Fruit fly (Drosophila melanogaster): ENCODE data around the gene kra.

kra gene

DNA sequence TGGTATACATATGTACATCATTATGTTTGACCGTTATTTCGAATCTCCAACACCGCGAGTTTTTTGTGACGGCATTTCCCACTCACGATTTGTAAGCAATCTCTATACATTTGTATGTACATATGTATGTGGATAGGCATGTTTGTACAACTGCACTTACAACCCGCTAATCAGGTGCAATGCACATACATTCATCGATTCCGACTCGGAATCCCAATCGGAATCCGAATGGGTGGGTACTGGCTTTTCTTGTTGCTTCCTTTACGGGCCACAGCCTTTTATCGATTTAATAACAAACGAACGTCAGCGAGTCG is 29.5 kb downstream of the kra start:
- TF ChIP-seq Eip78C (GFP tag) (peak; percentile 53), CG1621 (tag; optimal IDR thresholded peaks at IDR 0.05) (no peak)

dm6 chr3R:5570635-5571436 is 30.1 kb downstream of the kra start, which contains the start of gene CRMP:
CRMP (plus strand) TSS chr3R:5571108.
- TF ChIP-seq CG10631 (GFP tag; optimal IDR thresholded peaks at IDR 0.05) (no peak), CG6808 (GFP tag; optimal IDR thresholded peaks at IDR 0.05) (peak; percentile 48), CG8119 (GFP tag; IDR thresholded peaks at IDR 0.05) (0 out of 3 replicates have a peak, but pooled peaks have one; percentile 44), CG11902 (GFP tag; optimal IDR thresholded peaks at IDR 0.05) (no peak), dsx (GFP tag; optimal IDR thresholded peaks at IDR 0.05; ENCODE audit: poor library complexity, severe bottlenecking) (peak; percentile 17), topi (GFP tag; optimal IDR thresholded peaks at IDR 0.05) (no peak), CG8632 (GFP tag; optimal IDR thresholded peaks at IDR 0.05) (no peak), fkh (GFP tag; optimal IDR thresholded peaks at IDR 0.05) (no peak), achi (GFP tag; optimal IDR thresholded peaks at IDR 0.05) (no peak), lz (GFP tag; optimal IDR thresholded peaks at IDR 0.05) (no peak), Hr4 (GFP tag; optimal IDR thresholded peaks at IDR 0.05) (no peak), Ets21C (GFP tag; optimal IDR thresholded peaks at IDR 0.05) (no peak), CG6854 (GFP tag; optimal IDR thresholded peaks at IDR 0.05) (peak; percentile 45), fd59A (GFP tag; optimal IDR thresholded peaks at IDR 0.05) (no peak), ss (GFP tag; optimal IDR thresholded peaks at IDR 0.05) (peak; percentile 13 to 50), Smox (GFP tag; optimal IDR thresholded peaks at IDR 0.05) (no peak), Sox14 (GFP tag; optimal IDR thresholded peaks at IDR 0.05) (no peak), CG1621 (tag; optimal IDR thresholded peaks at IDR 0.05) (peak; percentile 4), Hr39 (GFP tag; optimal IDR thresholded peaks at IDR 0.05) (no peak), dac (GFP tag; optimal IDR thresholded peaks at IDR 0.05) (no peak), CG4318 (GFP tag; optimal IDR thresholded peaks at IDR 0.05) (no peak), CG11294 (GFP tag; IDR thresholded peaks at IDR 0.05) (no peak), CG16779 (tag; optimal IDR thresholded peaks at IDR 0.05) (peak; percentile 0), fd85E (GFP tag; optimal IDR thresholded peaks at IDR 0.05) (no peak), svp (GFP tag) (no peak), Sox102F (GFP tag; optimal IDR thresholded peaks at IDR 0.05) (no peak), pdm3 (GFP tag; optimal IDR thresholded peaks at IDR 0.05) (no peak), acj6 (GFP tag; optimal IDR thresholded peaks at IDR 0.05) (no peak), CG31627 (GFP tag; optimal IDR thresholded peaks at IDR 0.05) (no peak), CG15336 (GFP tag; IDR thresholded peaks at IDR 0.05) (peak; percentile 31; the same call in 1 of the 2 replicates), OdsH (GFP tag; optimal IDR thresholded peaks at IDR 0.05) (no peak), Ets96B (tag; optimal IDR thresholded peaks at IDR 0.05) (no peak), Eip78C (GFP tag) (peak; percentile 52), Lpt (GFP tag; optimal IDR thresholded peaks at IDR 0.05) (no peak), esn (GFP tag; optimal IDR thresholded peaks at IDR 0.05) (no peak), CG6276 (GFP tag; optimal IDR thresholded peaks at IDR 0.05) (peak; percentile 62), CG9139 (GFP tag; optimal IDR thresholded peaks at IDR 0.05) (peak; percentile 33), CG6163 (GFP tag; IDR thresholded peaks at IDR 0.05) (no peak)

DNA sequence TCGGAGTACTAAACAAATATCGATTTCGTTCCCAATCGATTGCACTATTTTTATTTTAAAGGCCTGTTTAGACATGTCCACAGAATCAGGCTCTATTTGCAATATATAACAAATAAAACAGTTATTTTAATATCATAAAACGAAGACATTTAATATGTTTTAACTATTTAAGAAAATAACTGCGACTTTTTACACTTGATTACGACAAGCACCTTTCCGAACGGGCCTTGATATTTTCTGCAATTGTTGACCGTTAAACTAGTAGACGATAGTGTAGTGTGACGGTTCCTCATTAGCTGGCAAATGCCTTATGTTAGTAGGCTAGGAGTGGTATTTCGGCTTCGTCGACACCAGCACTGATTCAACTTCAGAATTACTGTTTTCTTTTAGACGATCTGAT is 32.3 kb downstream of the kra start, which contains the start of the genes CG2931 and Rheb:
TSS of gene CG2931 (minus strand) at position 26 of the 400 bp plus-strand sequence.
TSS of gene Rheb (plus strand) at position 332 of the 400 bp plus-strand sequence.
- TF ChIP-seq CG6792 (GFP tag; optimal IDR thresholded peaks at IDR 0.05) (peak; percentile 10), Eip75B (GFP tag; optimal IDR thresholded peaks at IDR 0.05) (peak; percentile 61), CG9139 (GFP tag; optimal IDR thresholded peaks at IDR 0.05) (no peak), CG32006 (GFP tag; optimal IDR thresholded peaks at IDR 0.05) (peak; percentile 44), Ets96B (tag; optimal IDR thresholded peaks at IDR 0.05) (peak; percentile 48), Smox (GFP tag; optimal IDR thresholded peaks at IDR 0.05) (no peak), Hr4 (GFP tag; optimal IDR thresholded peaks at IDR 0.05) (peak; percentile 70), Hr39 (GFP tag; optimal IDR thresholded peaks at IDR 0.05) (peak; percentile 63), CG6163 (GFP tag; IDR thresholded peaks at IDR 0.05) (no peak), acj6 (GFP tag; optimal IDR thresholded peaks at IDR 0.05) (peak; percentile 53), Ets21C (GFP tag; optimal IDR thresholded peaks at IDR 0.05) (no peak), svp (GFP tag) (peak; percentile 82), CG34406 (GFP tag; optimal IDR thresholded peaks at IDR 0.05) (peak; percentile 36), Eip93F (GFP tag; optimal IDR thresholded peaks at IDR 0.05) (peak; percentile 67), CG6854 (GFP tag; optimal IDR thresholded peaks at IDR 0.05) (no peak), spab (GFP tag; optimal IDR thresholded peaks at IDR 0.05) (no peak), CG15336 (GFP tag; IDR thresholded peaks at IDR 0.05) (0 out of 2 replicates have a peak, but pooled peaks have one; percentile 42), CG11294 (GFP tag; IDR thresholded peaks at IDR 0.05) (no peak), fkh (GFP tag; optimal IDR thresholded peaks at IDR 0.05) (peak; percentile 53), Hr38 (GFP tag; optimal IDR thresholded peaks at IDR 0.05) (no peak), CG3032 (tag; optimal IDR thresholded peaks at IDR 0.05) (peak; percentile 67), eg (GFP tag; IDR thresholded peaks at IDR 0.05) (peak; percentile 74)

All from whole organism, prepupa.